Worm (Caenorhabditis elegans) whole organism, L1 larva: Measurements from ENCODE around the gene Y110A2AL.7.

Experiments used
- C04F5.9 ChIP-seq: sonication (generic microtip); optimal IDR thresholded peaks from 2 replicates; lab custom pipeline; 2016; ENCODE audit warnings: missing genetic modification characterization, missing compliant biosample characterization
- C16A3.4 ChIP-seq: fragments of 150-350 bp; optimal IDR thresholded peaks from 2 replicates; lab custom pipeline; 2014; ENCODE audit warnings: missing biosample characterization, missing genetic modification characterization
- F16B12.6 ChIP-seq: fragments of 150-350 bp; optimal IDR thresholded peaks from 2 replicates; lab custom pipeline; 2014; ENCODE audit warnings: missing biosample characterization, missing genetic modification characterization
- Y116A8C.19 ChIP-seq: sonication (generic microtip); optimal IDR thresholded peaks from 2 replicates; lab custom pipeline; 2016; ENCODE audit warnings: missing compliant biosample characterization, missing genetic modification characterization, borderline replicate concordance
- aha-1 ChIP-seq: fragments of 150-350 bp; optimal IDR thresholded peaks from 2 replicates; lab custom pipeline; 2014; ENCODE audit warnings: missing biosample characterization, missing genetic modification characterization
- alr-1 ChIP-seq: fragments of 200-800 bp; sonication (Bioruptor generic); optimal IDR thresholded peaks from 2 replicates; lab custom pipeline; 2018; ENCODE audit warnings: borderline replicate concordance, mild to moderate bottlenecking, missing genetic modification characterization, missing compliant biosample characterization
- aly-2 ChIP-seq: fragments of 150-350 bp; optimal IDR thresholded peaks from 2 replicates; lab custom pipeline; 2014; ENCODE audit warnings: missing biosample characterization, missing genetic modification characterization
- blmp-1 ChIP-seq: fragments of 150-350 bp; optimal IDR thresholded peaks from 2 replicates; lab custom pipeline; 2014; ENCODE audit warnings: missing biosample characterization, missing genetic modification characterization
- ceh-63 ChIP-seq: fragments of 200-800 bp; sonication (Bioruptor generic); optimal IDR thresholded peaks from 2 replicates; lab custom pipeline; 2018; ENCODE audit warnings: mild to moderate bottlenecking, missing genetic modification characterization, missing compliant biosample characterization
- ces-1 ChIP-seq: fragments of 150-350 bp; optimal IDR thresholded peaks from 2 replicates; lab custom pipeline; 2014; ENCODE audit warnings: missing biosample characterization, missing genetic modification reagents, missing genetic modification characterization
- efl-1 ChIP-seq, 4 experiments: fragments of 150-350 bp; optimal IDR thresholded peaks in 3 of 4; peaks in 1 of 4; 1 replicate in 1 of 4; 2 replicates in 3 of 4; lab custom pipeline; 2014; ENCODE audit warnings: missing biosample characterization in 2 of 4, missing genetic modification characterization in 2 of 4, missing genetic modification reagents in 2 of 4
- elt-3 ChIP-seq, 6 experiments: fragments of 150-350 bp in 1 of 6; sonication (generic microtip); optimal IDR thresholded peaks; 2 replicates each; lab custom pipeline; 2017 to 2018; ENCODE audit warnings: missing biosample characterization in 6 of 6, missing genetic modification characterization in 6 of 6, inconsistent platforms in 1 of 6
- fkh-4 ChIP-seq: sonication (generic microtip); optimal IDR thresholded peaks from 2 replicates; lab custom pipeline; 2016; ENCODE audit warnings: missing compliant biosample characterization, missing genetic modification characterization, borderline replicate concordance
- fkh-8 ChIP-seq: sonication (generic microtip); optimal IDR thresholded peaks from 2 replicates; lab custom pipeline; 2016; ENCODE audit warnings: mild to moderate bottlenecking, missing genetic modification characterization, missing compliant biosample characterization
- fos-1 ChIP-seq: fragments of 150-350 bp; optimal IDR thresholded peaks from 2 replicates; lab custom pipeline; 2014; ENCODE audit warnings: missing biosample characterization, missing genetic modification characterization
- grh-1 ChIP-seq: fragments of 200-800 bp; sonication (Bioruptor generic); IDR thresholded peaks from 2 replicates; pipeline ENCODE4 v1.3.6; 2022; ENCODE audit warnings: missing genetic modification reagents, missing genetic modification characterization, missing compliant biosample characterization
- irx-1 ChIP-seq: sonication (generic microtip); optimal IDR thresholded peaks from 2 replicates; lab custom pipeline; 2016; ENCODE audit warnings: missing genetic modification characterization, missing compliant biosample characterization
- isw-1 ChIP-seq: fragments of 200-800 bp; sonication (Bioruptor generic); IDR thresholded peaks from 2 replicates; pipeline ENCODE4 v1.3.6; 2022; ENCODE audit warnings: missing genetic modification characterization, missing compliant biosample characterization
- jun-1 ChIP-seq: fragments of 150-350 bp; optimal IDR thresholded peaks from 2 replicates; lab custom pipeline; 2014; ENCODE audit warnings: missing biosample characterization, missing genetic modification reagents, missing genetic modification characterization
- lin-13 ChIP-seq: fragments of 150-350 bp; optimal IDR thresholded peaks from 2 replicates; lab custom pipeline; 2014; ENCODE audit warnings: missing biosample characterization, missing genetic modification reagents, missing genetic modification characterization
- lin-14 ChIP-seq: fragments of 200-800 bp; sonication (Bioruptor generic); optimal IDR thresholded peaks from 2 replicates; lab custom pipeline; 2018; ENCODE audit warnings: mild to moderate bottlenecking, missing genetic modification characterization, moderate library complexity, missing compliant biosample characterization
- lin-15B ChIP-seq: fragments of 150-350 bp; sonication (generic microtip); optimal IDR thresholded peaks from 3 replicates; lab custom pipeline; 2014; ENCODE audit warnings: missing biosample characterization, missing genetic modification characterization
- lin-35 ChIP-seq, 2 experiments: fragments of 150-350 bp; optimal IDR thresholded peaks; 2 replicates each; lab custom pipeline; 2014; ENCODE audit warnings: missing biosample characterization in 2 of 2, missing genetic modification characterization in 2 of 2, missing genetic modification reagents in 2 of 2
- lin-39 ChIP-seq: fragments of 150-350 bp; optimal IDR thresholded peaks from 2 replicates; lab custom pipeline; 2014; ENCODE audit warnings: missing biosample characterization, missing genetic modification reagents, missing genetic modification characterization
- mab-9 ChIP-seq: fragments of 200-800 bp; sonication (Bioruptor generic); IDR thresholded peaks from 2 replicates; pipeline ENCODE4 v1.3.6; 2022; ENCODE audit warnings: missing genetic modification reagents, missing genetic modification characterization, missing compliant biosample characterization
- mdl-1 ChIP-seq, 2 experiments: fragments of 150-350 bp; optimal IDR thresholded peaks; 2 replicates each; lab custom pipeline; 2014 to 2017; ENCODE audit warnings: missing biosample characterization in 2 of 2, missing genetic modification characterization in 2 of 2, inconsistent platforms in 1 of 2
- mef-2 ChIP-seq: fragments of 150-350 bp; optimal IDR thresholded peaks from 2 replicates; lab custom pipeline; 2014; ENCODE audit warnings: missing biosample characterization, missing genetic modification characterization
- mep-1 ChIP-seq: fragments of 150-350 bp; optimal IDR thresholded peaks from 2 replicates; lab custom pipeline; 2014; ENCODE audit warnings: missing biosample characterization, missing genetic modification characterization
- nhr-11 ChIP-seq: fragments of 150-350 bp; optimal IDR thresholded peaks from 2 replicates; lab custom pipeline; 2014; ENCODE audit warnings: missing biosample characterization, missing genetic modification characterization
- nhr-20 ChIP-seq: sonication (generic microtip); optimal IDR thresholded peaks from 2 replicates; lab custom pipeline; 2016; ENCODE audit warnings: mild to moderate bottlenecking, missing genetic modification characterization, missing compliant biosample characterization
- nhr-47 ChIP-seq: sonication (generic microtip); optimal IDR thresholded peaks from 2 replicates; lab custom pipeline; 2016; ENCODE audit warnings: mild to moderate bottlenecking, missing genetic modification characterization, moderate library complexity, missing compliant biosample characterization
- nhr-71 ChIP-seq: sonication (generic microtip); optimal IDR thresholded peaks from 2 replicates; lab custom pipeline; 2016; ENCODE audit warnings: mild to moderate bottlenecking, missing genetic modification characterization, moderate library complexity, missing compliant biosample characterization
- nhr-76 ChIP-seq: sonication (generic microtip); optimal IDR thresholded peaks from 2 replicates; lab custom pipeline; 2017; ENCODE audit warnings: missing biosample characterization, missing genetic modification characterization
- nhr-77 ChIP-seq: fragments of 150-350 bp; optimal IDR thresholded peaks from 2 replicates; lab custom pipeline; 2014; ENCODE audit warnings: missing biosample characterization, missing genetic modification characterization
- nhr-84 ChIP-seq: sonication (generic microtip); optimal IDR thresholded peaks from 2 replicates; lab custom pipeline; 2017; ENCODE audit warnings: missing biosample characterization, missing genetic modification characterization
- nhr-90 ChIP-seq: sonication (generic microtip); optimal IDR thresholded peaks from 2 replicates; lab custom pipeline; 2016; ENCODE audit warnings: mild to moderate bottlenecking, missing genetic modification characterization, missing compliant biosample characterization; ENCODE audit not compliant: poor library complexity
- pag-3 ChIP-seq: sonication (generic microtip); optimal IDR thresholded peaks from 2 replicates; lab custom pipeline; 2017; ENCODE audit warnings: missing genetic modification characterization, mild to moderate bottlenecking, missing compliant biosample characterization, antibody characterized with exemption, borderline replicate concordance; ENCODE audit not compliant: insufficient read depth
- pax-3 ChIP-seq: fragments of 200-800 bp; sonication (Bioruptor generic); optimal IDR thresholded peaks from 2 replicates; lab custom pipeline; 2018; ENCODE audit warnings: mild to moderate bottlenecking, missing genetic modification characterization, moderate library complexity, missing compliant biosample characterization
- skn-1 ChIP-seq: fragments of 150-350 bp; optimal IDR thresholded peaks from 2 replicates; lab custom pipeline; 2014; ENCODE audit warnings: missing biosample characterization, missing genetic modification characterization
- snu-23 ChIP-seq: sonication (generic microtip); optimal IDR thresholded peaks from 2 replicates; lab custom pipeline; 2016; ENCODE audit warnings: missing genetic modification characterization, missing compliant biosample characterization
- sup-37 ChIP-seq: fragments of 200-800 bp; sonication (Bioruptor generic); optimal IDR thresholded peaks from 2 replicates; lab custom pipeline; 2018; ENCODE audit warnings: mild to moderate bottlenecking, missing genetic modification characterization, missing compliant biosample characterization
- swsn-7 ChIP-seq: sonication (generic microtip); optimal IDR thresholded peaks from 2 replicates; lab custom pipeline; 2016; ENCODE audit warnings: missing genetic modification characterization, missing compliant biosample characterization
- tbx-2 ChIP-seq: sonication (generic microtip); optimal IDR thresholded peaks from 2 replicates; lab custom pipeline; 2016; ENCODE audit warnings: missing genetic modification characterization, missing compliant biosample characterization
- tlp-1 ChIP-seq: fragments of 150-350 bp; optimal IDR thresholded peaks from 2 replicates; lab custom pipeline; 2014; ENCODE audit warnings: missing biosample characterization, missing genetic modification characterization
- unc-130 ChIP-seq: fragments of 150-350 bp; optimal IDR thresholded peaks from 2 replicates; lab custom pipeline; 2017; ENCODE audit warnings: missing biosample characterization, missing genetic modification characterization, inconsistent platforms
- unc-62 ChIP-seq: fragments of 150-350 bp; optimal IDR thresholded peaks from 2 replicates; lab custom pipeline; 2014; ENCODE audit warnings: missing biosample characterization, missing genetic modification reagents, missing genetic modification characterization
- unc-98 ChIP-seq: fragments of 200-800 bp; sonication (Bioruptor generic); IDR thresholded peaks from 2 replicates; pipeline ENCODE4 v1.3.6; 2022; ENCODE audit warnings: missing genetic modification characterization, missing compliant biosample characterization
- zag-1 ChIP-seq: fragments of 150-350 bp; optimal IDR thresholded peaks from 2 replicates; lab custom pipeline; 2014; ENCODE audit warnings: missing biosample characterization, missing genetic modification characterization
- zip-4 ChIP-seq: fragments of 200-800 bp; sonication (Bioruptor generic); optimal IDR thresholded peaks from 2 replicates; lab custom pipeline; 2018; ENCODE audit warnings: mild to moderate bottlenecking, missing genetic modification characterization, moderate library complexity, missing compliant biosample characterization
- ztf-11 ChIP-seq, 2 experiments: sonication (generic microtip); optimal IDR thresholded peaks; 2 replicates each; lab custom pipeline; 2016 to 2017; ENCODE audit warnings: missing genetic modification characterization in 2 of 2, missing biosample characterization in 1 of 2, missing compliant biosample characterization in 1 of 2
- ztf-4 ChIP-seq: fragments of 150-350 bp; optimal IDR thresholded peaks from 2 replicates; lab custom pipeline; 2014; ENCODE audit warnings: missing biosample characterization, missing genetic modification characterization

The Y110A2AL.7 gene

ce11 chrII:2805566-2805965 lies 37.4 kb downstream of the Y110A2AL.7 start (continued):
- peak; percentile 0 for TF ChIP-seq nhr-20 (tag; lab: Kevin White, UChicago)
- TF ChIP-seq elt-3 (tag; optimal IDR thresholded peaks at IDR 0.05; lab: Kevin White, UChicago) = peak in 1 of 6 experiments; percentile 50
- TF ChIP-seq ces-1 (GFP tag; lab: Kevin White, UChicago) = no peak
- no peak for TF ChIP-seq C04F5.9 (tag; lab: Kevin White, UChicago)
- no peak for TF ChIP-seq nhr-71 (tag; lab: Kevin White, UChicago)

- no peak for TF ChIP-seq mep-1
- TF ChIP-seq nhr-76 = no peak
- TF ChIP-seq efl-1 (optimal IDR thresholded peaks at IDR 0.05; lab: Kevin White, UChicago) = no peak
- TF ChIP-seq efl-1 (GFP tag; optimal IDR thresholded peaks at IDR 0.05 in 1 of 2; lab: Kevin White, UChicago) = no peak
- TF ChIP-seq aly-2 = no peak
- TF ChIP-seq nhr-71 (tag; lab: Kevin White, UChicago) = peak; percentile 23
- TF ChIP-seq blmp-1 (tag; lab: Kevin White, UChicago) = no peak
- no peak for TF ChIP-seq tlp-1
- no peak for TF ChIP-seq F16B12.6 (tag; lab: Kevin White, UChicago)
- no peak for TF ChIP-seq Y116A8C.19 (tag; lab: Kevin White, UChicago)
- no peak for TF ChIP-seq zag-1 (tag; lab: Kevin White, UChicago)
- no peak for TF ChIP-seq grh-1 (GFP tag; lab: Robert Waterston, UW)
- TF ChIP-seq ceh-63 (GFP tag; lab: Kevin White, UChicago) = no peak
- TF ChIP-seq nhr-84 (tag; lab: Kevin White, UChicago) = no peak
- no peak for TF ChIP-seq unc-98 (GFP tag; lab: Robert Waterston, UW)
- TF ChIP-seq mef-2 (tag; lab: Kevin White, UChicago) = no peak
- TF ChIP-seq sup-37 (GFP tag; lab: Kevin White, UChicago) = no peak
- TF ChIP-seq lin-14 = peak; percentile 49
- TF ChIP-seq skn-1 (tag; lab: Kevin White, UChicago) = no peak
- TF ChIP-seq elt-3 (tag; optimal IDR thresholded peaks at IDR 0.05; lab: Kevin White, UChicago) = peak in 2 of 6 experiments; percentile 40 to 52
- no peak for TF ChIP-seq C16A3.4
- no peak for TF ChIP-seq pag-3 (tag; lab: Kevin White, UChicago)
- peak in 1 of 2 experiments; percentile 28 for TF ChIP-seq mdl-1 (tag; optimal IDR thresholded peaks at IDR 0.05; lab: Kevin White, UChicago)
- TF ChIP-seq lin-35 (GFP tag; optimal IDR thresholded peaks at IDR 0.05; lab: Kevin White, UChicago) = peak in 1 of 2 experiments; percentile 65
- no peak for TF ChIP-seq lin-15B (tag; lab: Kevin White, UChicago)
- TF ChIP-seq nhr-47 (tag; lab: Kevin White, UChicago) = no peak
- no peak for TF ChIP-seq unc-62
- TF ChIP-seq fkh-4 (tag; lab: Kevin White, UChicago) = no peak
- TF ChIP-seq ztf-11 (tag; optimal IDR thresholded peaks at IDR 0.05; lab: Kevin White, UChicago) = no peak
- no peak for TF ChIP-seq pax-3 (tag; lab: Kevin White, UChicago)
- no peak for TF ChIP-seq nhr-11 (tag; lab: Kevin White, UChicago)
- no peak for TF ChIP-seq lin-39 (tag; lab: Kevin White, UChicago)
- no peak for TF ChIP-seq fkh-8 (tag; lab: Kevin White, UChicago)
- no peak for TF ChIP-seq lin-13 (GFP tag; lab: Kevin White, UChicago)
- no peak for TF ChIP-seq aha-1 (tag; lab: Kevin White, UChicago)
- TF ChIP-seq nhr-90 = no peak
- TF ChIP-seq tbx-2 (tag; lab: Kevin White, UChicago) = peak; percentile 22
- TF ChIP-seq mab-9 (GFP tag; lab: Robert Waterston, UW) = no peak
- TF ChIP-seq isw-1 (GFP tag; lab: Robert Waterston, UW) = no peak
- no peak for TF ChIP-seq jun-1
- no peak for TF ChIP-seq unc-130 (tag; lab: Kevin White, UChicago)
- TF ChIP-seq snu-23 (GFP tag; lab: Kevin White, UChicago) = peak; percentile 40
- no peak for TF ChIP-seq ztf-4 (tag; lab: Kevin White, UChicago)
- no peak for TF ChIP-seq zip-4 (GFP tag; lab: Kevin White, UChicago)
- no peak for TF ChIP-seq alr-1 (tag; lab: Kevin White, UChicago)
- no peak for TF ChIP-seq irx-1
- no peak for TF ChIP-seq nhr-77 (tag; lab: Kevin White, UChicago)
- no peak for TF ChIP-seq fos-1 (tag; lab: Kevin White, UChicago)
- no peak for TF ChIP-seq swsn-7
Measured at ce11 chrII:2804949-2805348, 38.0 kb downstream of the Y110A2AL.7 start.
